Fruit fly (Drosophila melanogaster): ENCODE measurements around the gene PpV.
"Not testable (repeated sequence)": the region's sequence is repeated elsewhere in the genome, so short reads cannot be mapped to it uniquely, and the experiment has no call there.

- TF ChIP-seq Myc, insv, psq, ttk, Sin3A (optimal IDR thresholded peaks at IDR 0.05): not testable (repeated sequence)
Observed at dm6 chrX:6383920-6384319, 11.2 kb upstream of the PpV start, which contains the start of gene CG33664.

All from Kc167 (cell line).